Worm (Caenorhabditis elegans): ENCODE results near the gene kin-29.

DNA sequence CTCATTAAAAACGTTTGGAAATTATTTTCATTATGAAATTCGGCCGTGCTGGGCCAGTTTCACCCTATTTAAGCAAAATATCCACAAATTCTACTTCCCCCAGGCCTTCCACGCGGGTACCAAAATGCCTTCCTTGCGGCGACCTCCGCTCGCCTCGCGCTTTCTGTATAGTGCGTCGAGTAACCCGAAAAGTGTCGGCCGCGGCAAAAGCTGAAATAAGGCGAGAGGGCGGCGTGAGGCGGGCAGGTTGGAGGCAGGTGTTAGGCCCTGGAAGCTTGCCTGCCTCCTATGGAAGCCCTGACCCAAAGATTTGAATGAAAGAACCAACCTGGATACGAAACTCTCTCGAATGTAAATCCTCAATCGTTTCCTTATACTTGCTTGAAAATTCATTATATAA is 25.9 kb downstream of the kin-29 start:
- TF ChIP-seq zag-1 (tag; optimal IDR thresholded peaks at IDR 0.05) (no peak), ZK546.5 (tag; optimal IDR thresholded peaks at IDR 0.05) (no peak), hlh-30 (tag; optimal IDR thresholded peaks at IDR 0.05; ENCODE audit: insufficient read depth) (no peak), ceh-32 (tag; optimal IDR thresholded peaks at IDR 0.05; ENCODE audit: poor library complexity) (no peak), zfp-2 (tag; optimal IDR thresholded peaks at IDR 0.05) (no peak), ceh-82 (tag; optimal IDR thresholded peaks at IDR 0.05) (no peak), mdl-1 (tag; optimal IDR thresholded peaks at IDR 0.05) (no peak), ceh-28 (tag; optimal IDR thresholded peaks at IDR 0.05) (no peak)

Data from whole organism, L4 larva.